Worm (Caenorhabditis elegans): ENCODE measurements around the gene F14D7.1.

The F14D7.1 gene

ce11 chrV:14289363-14289762 lies at the start of gene F14D7.1:
Gene F14D7.1 (minus strand): TSS chrV:14289463.
- TF ChIP-seq him-1 (tag; optimal IDR thresholded peaks at IDR 0.05) (no peak), W03F9.2 (tag; optimal IDR thresholded peaks at IDR 0.05) (no peak), dao-5 (tag; optimal IDR thresholded peaks at IDR 0.05) (no peak)

- TF ChIP-seq him-1 (tag; optimal IDR thresholded peaks at IDR 0.05): no peak
- no peak for TF ChIP-seq W03F9.2 (tag; optimal IDR thresholded peaks at IDR 0.05)
- no peak for TF ChIP-seq dao-5 (tag; optimal IDR thresholded peaks at IDR 0.05)
These were observed 47.4 kb upstream of the F14D7.1 start, which contains the start of gene srm-6 for ce11 chrV:14336655-14337054. Gene srm-6 (plus strand): TSS chrV:14336955.

ce11 chrV:14334901-14335300 lies 45.6 kb upstream of the F14D7.1 start, which contains the start of gene srm-5:
Gene srm-5 (plus strand): TSS chrV:14335201.
- TF ChIP-seq dao-5 (tag; optimal IDR thresholded peaks at IDR 0.05) (no peak), him-1 (tag; optimal IDR thresholded peaks at IDR 0.05) (no peak), W03F9.2 (tag; optimal IDR thresholded peaks at IDR 0.05) (no peak)

- TF ChIP-seq dao-5 (tag; optimal IDR thresholded peaks at IDR 0.05): no peak
- TF ChIP-seq him-1 (tag; optimal IDR thresholded peaks at IDR 0.05): no peak
- no peak for TF ChIP-seq W03F9.2 (tag; optimal IDR thresholded peaks at IDR 0.05)
These were observed 43.9 kb upstream of the F14D7.1 start, which contains the start of gene srm-4 for ce11 chrV:14333116-14333515. Gene srm-4 (plus strand): TSS chrV:14333416.

- TF ChIP-seq W03F9.2 (tag; optimal IDR thresholded peaks at IDR 0.05) (no peak), him-1 (tag; optimal IDR thresholded peaks at IDR 0.05) (no peak), dao-5 (tag; optimal IDR thresholded peaks at IDR 0.05) (no peak)
These were observed 42.2 kb upstream of the F14D7.1 start, which contains the start of gene F47B8.8 for ce11 chrV:14331477-14331876. Gene F47B8.8 (plus strand): TSS chrV:14331733.

- TF ChIP-seq dao-5 (tag; optimal IDR thresholded peaks at IDR 0.05) (no peak), him-1 (tag; optimal IDR thresholded peaks at IDR 0.05) (no peak), W03F9.2 (tag; optimal IDR thresholded peaks at IDR 0.05) (no peak)
These were observed 39.5 kb upstream of the F14D7.1 start, which contains the start of gene pepm-1 for ce11 chrV:14328806-14329205. Gene pepm-1 (plus strand): TSS chrV:14329106.

- TF ChIP-seq dao-5 (tag; optimal IDR thresholded peaks at IDR 0.05) (no peak), W03F9.2 (tag; optimal IDR thresholded peaks at IDR 0.05) (no peak), him-1 (tag; optimal IDR thresholded peaks at IDR 0.05) (no peak)
These were observed 38.5 kb upstream of the F14D7.1 start, which contains the start of gene F47B8.5 for ce11 chrV:14327776-14328175. Gene F47B8.5 (minus strand): TSS chrV:14327876.

- TF ChIP-seq him-1 (tag; optimal IDR thresholded peaks at IDR 0.05): no peak
- TF ChIP-seq W03F9.2 (tag; optimal IDR thresholded peaks at IDR 0.05): no peak
- TF ChIP-seq dao-5 (tag; optimal IDR thresholded peaks at IDR 0.05): no peak
These were observed 35.5 kb upstream of the F14D7.1 start, which contains the start of the genes F47B8.4 and F47B8.18 for ce11 chrV:14324502-14325467. Gene F47B8.4 (minus strand): TSS chrV:14324673. Gene F47B8.18 (minus strand): TSS chrV:14325464.

- no peak for TF ChIP-seq him-1 (tag; optimal IDR thresholded peaks at IDR 0.05)
- no peak for TF ChIP-seq dao-5 (tag; optimal IDR thresholded peaks at IDR 0.05)
- no peak for TF ChIP-seq W03F9.2 (tag; optimal IDR thresholded peaks at IDR 0.05)
These were observed 33.5 kb upstream of the F14D7.1 start, which contains the start of gene F47B8.3 for ce11 chrV:14322743-14323142. Gene F47B8.3 (minus strand): TSS chrV:14323003.

ce11 chrV:14320730-14321319 lies 31.6 kb upstream of the F14D7.1 start:
- TF ChIP-seq W03F9.2 (tag; optimal IDR thresholded peaks at IDR 0.05): no peak
- no peak for TF ChIP-seq him-1 (tag; optimal IDR thresholded peaks at IDR 0.05)
- no peak for TF ChIP-seq dao-5 (tag; optimal IDR thresholded peaks at IDR 0.05)

ce11 chrV:14320246-14320645 lies 31.0 kb upstream of the F14D7.1 start, which contains the start of gene F47B8.14:
Gene F47B8.14 (plus strand): TSS chrV:14320546.
- TF ChIP-seq W03F9.2 (tag; optimal IDR thresholded peaks at IDR 0.05): no peak
- TF ChIP-seq dao-5 (tag; optimal IDR thresholded peaks at IDR 0.05): no peak
- TF ChIP-seq him-1 (tag; optimal IDR thresholded peaks at IDR 0.05): no peak

- TF ChIP-seq him-1 (tag; optimal IDR thresholded peaks at IDR 0.05) (no peak), W03F9.2 (tag; optimal IDR thresholded peaks at IDR 0.05) (no peak), dao-5 (tag; optimal IDR thresholded peaks at IDR 0.05) (no peak)
These were observed 30.0 kb upstream of the F14D7.1 start, which contains the start of gene F47B8.13 for ce11 chrV:14319101-14319781. Gene F47B8.13 (minus strand): TSS chrV:14319731.

ce11 chrV:14317621-14318020 lies 28.4 kb upstream of the F14D7.1 start:
- no peak for TF ChIP-seq W03F9.2 (tag; optimal IDR thresholded peaks at IDR 0.05)
- no peak for TF ChIP-seq dao-5 (tag; optimal IDR thresholded peaks at IDR 0.05)
- TF ChIP-seq him-1 (tag; optimal IDR thresholded peaks at IDR 0.05): no peak

Data from whole organism, L4/young adult.